Worm (Caenorhabditis elegans): ENCODE results near the gene lgc-25.

Gene lgc-25

ce11 chrX:14169569-14170031, 8.1 kb upstream of the lgc-25 start, which contains the start of gene sym-4 (continued):
- TF ChIP-seq Y105C5A.15 (GFP tag; IDR thresholded peaks at IDR 0.05) (no peak), mes-2 (tag; optimal IDR thresholded peaks at IDR 0.05; ENCODE audit: poor library complexity, severe bottlenecking) (peak; percentile 82), lin-38 (GFP tag; IDR thresholded peaks at IDR 0.05) (peak; percentile 97)

- TF ChIP-seq F37D6.2 (tag; optimal IDR thresholded peaks at IDR 0.05) = no peak
- no peak for TF ChIP-seq mxl-3 (GFP tag; optimal IDR thresholded peaks at IDR 0.05)
- TF ChIP-seq duxl-1 (tag; optimal IDR thresholded peaks at IDR 0.05; ENCODE audit: poor library complexity) = no peak
- peak in 1 of 2 experiments; percentile 60 for TF ChIP-seq unc-62 (GFP tag; optimal IDR thresholded peaks at IDR 0.05 in 1 of 2)
- no peak for TF ChIP-seq unc-62 (tag; optimal IDR thresholded peaks at IDR 0.05)
- TF ChIP-seq tag-97 (GFP tag; IDR thresholded peaks at IDR 0.05) = no peak
- peak; percentile 70 for TF ChIP-seq aha-1 (tag)
- no peak for TF ChIP-seq ceh-20 (GFP tag; IDR thresholded peaks at IDR 0.05)
- no peak for TF ChIP-seq lin-1 (GFP tag; IDR thresholded peaks at IDR 0.05)
- TF ChIP-seq snpc-1.2 (GFP tag; IDR thresholded peaks at IDR 0.05) = 0 out of 2 replicates have a peak, but pooled peaks have one; percentile 19
- no peak for TF ChIP-seq D1046.2 (GFP tag; IDR thresholded peaks at IDR 0.05)
- TF ChIP-seq lim-7 (GFP tag; IDR thresholded peaks at IDR 0.05) = no peak
- TF ChIP-seq F26F4.8 (GFP tag; conservative IDR thresholded peaks at IDR 0.05) = no peak
- no peak for TF ChIP-seq madf-9 (GFP tag; conservative IDR thresholded peaks at IDR 0.05)
- no peak for TF ChIP-seq mep-1 (tag; optimal IDR thresholded peaks at IDR 0.05)
- TF ChIP-seq vab-7 (GFP tag; IDR thresholded peaks at IDR 0.05) = no peak
- no peak for TF ChIP-seq nhr-6 (tag; optimal IDR thresholded peaks at IDR 0.05)
- TF ChIP-seq hlh-30 (tag; optimal IDR thresholded peaks at IDR 0.05; ENCODE audit: insufficient read depth) = no peak
- no peak for TF ChIP-seq Y105C5A.15 (GFP tag; IDR thresholded peaks at IDR 0.05)
- no peak for TF ChIP-seq nhr-10 (tag; optimal IDR thresholded peaks at IDR 0.05)
Measured at ce11 chrX:14165156-14165555, 3.6 kb upstream of the lgc-25 start.

- TF ChIP-seq spr-3 (GFP tag; optimal IDR thresholded peaks at IDR 0.05) (peak; percentile 9), attf-4 (tag; optimal IDR thresholded peaks at IDR 0.05) (no peak), saeg-2 (GFP tag; IDR thresholded peaks at IDR 0.05) (no peak), nhr-102 (tag; optimal IDR thresholded peaks at IDR 0.05) (peak; percentile 17), nhr-77 (tag; optimal IDR thresholded peaks at IDR 0.05) (no peak), D1046.2 (GFP tag; IDR thresholded peaks at IDR 0.05) (no peak), mdl-1 (tag; optimal IDR thresholded peaks at IDR 0.05) (no peak), Y5F2A.4 (GFP tag; optimal IDR thresholded peaks at IDR 0.05) (no peak), tra-1 (GFP tag; IDR thresholded peaks at IDR 0.05) (0 out of 2 replicates have a peak, but pooled peaks have one; percentile 38), lin-29 (GFP tag; IDR thresholded peaks at IDR 0.05) (no peak), ceh-44 (GFP tag; IDR thresholded peaks at IDR 0.05) (no peak), gei-8 (GFP tag; optimal IDR thresholded peaks at IDR 0.05) (no peak), F26F4.8 (GFP tag; conservative IDR thresholded peaks at IDR 0.05) (no peak), nhr-111 (GFP tag; optimal IDR thresholded peaks at IDR 0.05) (peak; percentile 9), daf-8 (GFP tag; IDR thresholded peaks at IDR 0.05) (no peak), lin-38 (GFP tag; IDR thresholded peaks at IDR 0.05) (peak; percentile 50; the same call in 1 of the 2 replicates), ama-1 (optimal IDR thresholded peaks at IDR 0.05) (peak; percentile 26), F49E8.2 (tag; optimal IDR thresholded peaks at IDR 0.05; ENCODE audit: borderline replicate concordance) (no peak), Y48G9A.11 (GFP tag; IDR thresholded peaks at IDR 0.05) (no peak), dmd-6 (GFP tag; IDR thresholded peaks at IDR 0.05) (0 out of 2 replicates have a peak, but pooled peaks have one; percentile 11), egl-43 (GFP tag; IDR thresholded peaks at IDR 0.05) (0 out of 2 replicates have a peak, but pooled peaks have one; percentile 42), mes-2 (tag; optimal IDR thresholded peaks at IDR 0.05; ENCODE audit: poor library complexity, severe bottlenecking) (peak; percentile 5), hlh-11 (tag; optimal IDR thresholded peaks at IDR 0.05) (peak; percentile 23), dpl-1 (GFP tag; optimal IDR thresholded peaks at IDR 0.05) (no peak), mxl-2 (GFP tag; conservative IDR thresholded peaks at IDR 0.05) (no peak), unc-39 (tag; optimal IDR thresholded peaks at IDR 0.05) (no peak), Y105C5A.15 (GFP tag; IDR thresholded peaks at IDR 0.05) (peak; percentile 63; the same call in 1 of the 2 replicates), zfp-3 (GFP tag; conservative IDR thresholded peaks at IDR 0.05) (peak; percentile 76; the same call in 1 of the 2 replicates), ctbp-1 (GFP tag; IDR thresholded peaks at IDR 0.05) (0 out of 2 replicates have a peak, but pooled peaks have one; percentile 9)
Measured at ce11 chrX:14164234-14164633, 2.7 kb upstream of the lgc-25 start, which contains the start of gene vha-20. Gene vha-20, minus strand, starts transcription at chrX:14164506.
